Worm (Caenorhabditis elegans) whole organism, late embryonic: ENCODE measurements around the gene pals-22.

Experiments
- C38D4.7 ChIP-seq: fragments of 200-800 bp; sonication (Bioruptor generic); optimal IDR thresholded peaks from 2 replicates; lab custom pipeline; 2018; ENCODE audit warnings: mild to moderate bottlenecking, missing genetic modification characterization, moderate library complexity, missing compliant biosample characterization
- K09A11.1 ChIP-seq: sonication (generic microtip); optimal IDR thresholded peaks from 2 replicates; lab custom pipeline; 2017; ENCODE audit warnings: antibody characterized with exemption, mild to moderate bottlenecking, missing genetic modification characterization, missing compliant biosample characterization; ENCODE audit not compliant: insufficient read depth
- Y22D7AL.16 ChIP-seq: sonication (generic microtip); optimal IDR thresholded peaks from 2 replicates; lab custom pipeline; 2016; ENCODE audit warnings: missing genetic modification characterization, missing compliant biosample characterization
- ama-1 ChIP-seq: fragments of 150-350 bp; optimal IDR thresholded peaks from 2 replicates; lab custom pipeline; 2014
- ceh-18 ChIP-seq: sonication (generic microtip); optimal IDR thresholded peaks from 2 replicates; lab custom pipeline; 2016; ENCODE audit warnings: missing genetic modification characterization, missing compliant biosample characterization
- ceh-2 ChIP-seq: sonication (generic microtip); optimal IDR thresholded peaks from 2 replicates; lab custom pipeline; 2016; ENCODE audit warnings: missing genotype, missing genetic modification characterization, missing compliant biosample characterization
- ceh-24 ChIP-seq: sonication (generic microtip); optimal IDR thresholded peaks from 2 replicates; lab custom pipeline; 2016; ENCODE audit warnings: mild to moderate bottlenecking, missing genetic modification characterization, missing compliant biosample characterization
- ceh-31 ChIP-seq: sonication (generic microtip); optimal IDR thresholded peaks from 2 replicates; lab custom pipeline; 2016; ENCODE audit warnings: missing genetic modification characterization, missing compliant biosample characterization
- ceh-48 ChIP-seq: sonication (generic microtip); optimal IDR thresholded peaks from 2 replicates; lab custom pipeline; 2016; ENCODE audit warnings: missing genetic modification characterization, inconsistent platforms, missing compliant biosample characterization
- dve-1 ChIP-seq: sonication (generic microtip); optimal IDR thresholded peaks from 2 replicates; lab custom pipeline; 2017; ENCODE audit warnings: antibody characterized with exemption, mild to moderate bottlenecking, missing genetic modification characterization, missing compliant biosample characterization
- elt-2 ChIP-seq: sonication (generic microtip); optimal IDR thresholded peaks from 2 replicates; lab custom pipeline; 2016; ENCODE audit warnings: missing genetic modification reagents, missing genetic modification characterization, missing compliant biosample characterization
- eyg-1 ChIP-seq: sonication (generic microtip); optimal IDR thresholded peaks from 2 replicates; lab custom pipeline; 2016; ENCODE audit warnings: missing genotype, missing genetic modification characterization, missing compliant biosample characterization
- fax-1 ChIP-seq: sonication (generic microtip); optimal IDR thresholded peaks from 2 replicates; lab custom pipeline; 2016; ENCODE audit warnings: missing genotype, missing genetic modification characterization, missing compliant biosample characterization
- fkh-6 ChIP-seq: sonication (generic microtip); optimal IDR thresholded peaks from 2 replicates; lab custom pipeline; 2016; ENCODE audit warnings: missing genetic modification characterization, missing compliant biosample characterization
- gmeb-2 ChIP-seq: sonication (generic microtip); optimal IDR thresholded peaks from 2 replicates; lab custom pipeline; 2016; ENCODE audit warnings: missing genetic modification characterization, inconsistent platforms, missing compliant biosample characterization
- hlh-30 ChIP-seq: sonication (generic microtip); optimal IDR thresholded peaks from 2 replicates; lab custom pipeline; 2017; ENCODE audit warnings: antibody characterized with exemption, missing genetic modification characterization, missing compliant biosample characterization; ENCODE audit not compliant: insufficient read depth
- hlh-8 ChIP-seq: sonication (generic microtip); optimal IDR thresholded peaks from 2 replicates; lab custom pipeline; 2016; ENCODE audit warnings: missing genotype, missing genetic modification characterization, missing compliant biosample characterization
- lim-6 ChIP-seq: sonication (generic microtip); optimal IDR thresholded peaks from 2 replicates; lab custom pipeline; 2016; ENCODE audit warnings: missing genetic modification characterization, missing compliant biosample characterization
- madf-2 ChIP-seq: sonication (generic microtip); optimal IDR thresholded peaks from 2 replicates; lab custom pipeline; 2017; ENCODE audit warnings: missing genetic modification characterization, missing compliant biosample characterization
- mec-3 ChIP-seq: sonication (generic microtip); optimal IDR thresholded peaks from 2 replicates; lab custom pipeline; 2016; ENCODE audit warnings: borderline replicate concordance, missing genetic modification characterization, missing compliant biosample characterization
- nfya-1 ChIP-seq: sonication (generic microtip); optimal IDR thresholded peaks from 2 replicates; lab custom pipeline; 2017; ENCODE audit warnings: missing genetic modification characterization, mild to moderate bottlenecking, missing compliant biosample characterization, antibody characterized with exemption, moderate library complexity
- nhr-232 ChIP-seq: sonication (generic microtip); optimal IDR thresholded peaks from 2 replicates; lab custom pipeline; 2016; ENCODE audit warnings: missing genetic modification characterization, missing compliant biosample characterization
- npax-4 ChIP-seq: sonication (generic microtip); optimal IDR thresholded peaks from 2 replicates; lab custom pipeline; 2016; ENCODE audit warnings: missing genetic modification characterization, missing compliant biosample characterization
- odd-2 ChIP-seq: sonication (generic microtip); optimal IDR thresholded peaks from 2 replicates; lab custom pipeline; 2017; ENCODE audit warnings: antibody characterized with exemption, mild to moderate bottlenecking, missing genetic modification characterization, missing compliant biosample characterization
- pag-3 ChIP-seq: sonication (generic microtip); optimal IDR thresholded peaks from 2 replicates; lab custom pipeline; 2016; ENCODE audit warnings: missing compliant biosample characterization, missing genetic modification characterization, borderline replicate concordance
- pax-1 ChIP-seq: fragments of 150-350 bp; optimal IDR thresholded peaks from 2 replicates; lab custom pipeline; 2014; ENCODE audit warnings: missing biosample characterization, missing genetic modification characterization
- pha-2 ChIP-seq: sonication (generic microtip); optimal IDR thresholded peaks from 2 replicates; lab custom pipeline; 2017; ENCODE audit warnings: mild to moderate bottlenecking, missing genetic modification characterization, missing compliant biosample characterization
- pha-4 ChIP-seq: fragments of 150-350 bp; optimal IDR thresholded peaks from 2 replicates; lab custom pipeline; 2018; ENCODE audit warnings: missing biosample characterization, missing genetic modification reagents, missing genetic modification characterization
- pros-1 ChIP-seq: fragments of 150-350 bp; optimal IDR thresholded peaks from 2 replicates; lab custom pipeline; 2014; ENCODE audit warnings: missing biosample characterization, missing genetic modification reagents, missing genetic modification characterization
- sdc-2 ChIP-seq: sonication (generic microtip); optimal IDR thresholded peaks from 2 replicates; lab custom pipeline; 2016; ENCODE audit warnings: missing genotype, missing genetic modification characterization, missing compliant biosample characterization
- sox-2 ChIP-seq: fragments of 200-800 bp; sonication (Bioruptor generic); IDR thresholded peaks from 2 replicates; pipeline ENCODE4 v1.3.6; 2022; ENCODE audit warnings: missing genetic modification reagents, missing genetic modification characterization, missing compliant biosample characterization
- sox-4 ChIP-seq: sonication (generic microtip); optimal IDR thresholded peaks from 2 replicates; lab custom pipeline; 2017; ENCODE audit warnings: mild to moderate bottlenecking, missing genetic modification characterization, inconsistent platforms, missing compliant biosample characterization
- tbx-2 ChIP-seq: sonication (generic microtip); optimal IDR thresholded peaks from 2 replicates; lab custom pipeline; 2016; ENCODE audit warnings: missing genetic modification characterization, missing compliant biosample characterization
- tbx-7 ChIP-seq: sonication (generic microtip); optimal IDR thresholded peaks from 2 replicates; lab custom pipeline; 2016; ENCODE audit warnings: missing genotype, missing genetic modification characterization, missing compliant biosample characterization
- ttx-3 ChIP-seq: sonication (generic microtip); optimal IDR thresholded peaks from 2 replicates; lab custom pipeline; 2016; ENCODE audit warnings: missing genetic modification reagents, missing genetic modification characterization, missing compliant biosample characterization
- unc-3 ChIP-seq, 2 experiments: fragments of 200-800 bp in 1 of 2; sonication (Bioruptor generic) in 1 of 2; sonication (generic microtip) in 1 of 2; conservative IDR thresholded peaks in 1 of 2; optimal IDR thresholded peaks in 1 of 2; 2 replicates each; pipeline versions ENCODE4 v1.3.6 to Lab custom; 2016 to 2022; ENCODE audit warnings: missing compliant biosample characterization in 2 of 2, missing genetic modification characterization in 2 of 2, missing genetic modification reagents in 1 of 2
- unc-42 ChIP-seq: sonication (generic microtip); optimal IDR thresholded peaks from 2 replicates; lab custom pipeline; 2016; ENCODE audit warnings: missing genotype, missing genetic modification characterization, missing compliant biosample characterization
- unc-55 ChIP-seq: sonication (generic microtip); optimal IDR thresholded peaks from 2 replicates; lab custom pipeline; 2017; ENCODE audit warnings: missing biosample characterization, missing genetic modification reagents, missing genetic modification characterization
- unc-86 ChIP-seq: sonication (generic microtip); optimal IDR thresholded peaks from 2 replicates; lab custom pipeline; 2016; ENCODE audit warnings: missing genetic modification characterization, missing compliant biosample characterization
- ztf-16 ChIP-seq: sonication (generic microtip); optimal IDR thresholded peaks from 2 replicates; lab custom pipeline; 2017; ENCODE audit warnings: missing genetic modification characterization, missing compliant biosample characterization

Gene pals-22

DNA sequence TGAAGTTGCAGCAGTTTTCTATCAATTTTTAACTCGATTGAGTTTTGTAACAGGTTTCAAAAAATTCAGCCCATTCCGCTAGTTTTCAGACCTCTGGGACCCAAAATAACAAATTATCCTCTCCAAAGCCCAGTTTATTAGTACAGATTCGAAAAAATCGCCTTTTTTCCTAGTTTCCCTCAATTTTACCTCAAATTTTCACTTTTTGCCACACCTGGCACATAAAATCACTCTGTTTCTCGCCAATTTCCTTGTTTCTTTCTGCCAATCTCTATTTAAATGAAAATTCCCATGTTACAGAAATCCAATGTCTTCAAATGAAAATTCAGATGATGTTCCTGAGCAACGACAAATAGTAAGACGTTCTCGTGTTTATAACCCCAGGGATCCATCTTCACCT is at the start of gene pals-22:
pals-22 (plus strand) TSS at position 301 of the 400 bp plus-strand sequence.
- TF ChIP-seq madf-2 (no peak), C38D4.7 (GFP tag; lab: Kevin White, UChicago) (no peak), gmeb-2 (tag; lab: Kevin White, UChicago) (no peak), lim-6 (tag; lab: Kevin White, UChicago) (no peak), odd-2 (no peak), ama-1 (lab: Kevin White, UChicago) (no peak), ceh-24 (no peak)

DNA sequence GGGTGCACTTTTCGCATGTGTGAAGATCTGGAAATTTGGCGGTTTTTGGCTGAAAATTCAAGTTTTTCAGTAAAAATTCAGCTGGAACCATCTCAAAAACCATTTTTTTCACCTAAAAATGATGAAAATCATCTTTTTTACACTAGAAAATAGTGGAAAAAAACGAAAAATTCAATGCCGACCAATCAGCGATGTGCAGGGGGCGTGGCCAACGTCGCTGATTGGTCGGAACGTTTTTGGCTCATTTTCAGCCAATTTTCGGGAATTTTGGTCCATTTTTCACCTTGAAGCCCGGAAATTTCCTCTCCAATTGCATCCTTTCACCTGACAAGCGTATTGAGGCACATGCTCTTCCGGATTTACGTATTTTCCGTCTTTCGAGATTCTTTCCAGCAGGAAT is 47.8 kb upstream of the pals-22 start:
- TF ChIP-seq elt-2 (tag; lab: Kevin White, UChicago) = no peak
- no peak for TF ChIP-seq npax-4 (tag; lab: Kevin White, UChicago)
- peak; percentile 97 for TF ChIP-seq nfya-1 (tag; lab: Kevin White, UChicago)

DNA sequence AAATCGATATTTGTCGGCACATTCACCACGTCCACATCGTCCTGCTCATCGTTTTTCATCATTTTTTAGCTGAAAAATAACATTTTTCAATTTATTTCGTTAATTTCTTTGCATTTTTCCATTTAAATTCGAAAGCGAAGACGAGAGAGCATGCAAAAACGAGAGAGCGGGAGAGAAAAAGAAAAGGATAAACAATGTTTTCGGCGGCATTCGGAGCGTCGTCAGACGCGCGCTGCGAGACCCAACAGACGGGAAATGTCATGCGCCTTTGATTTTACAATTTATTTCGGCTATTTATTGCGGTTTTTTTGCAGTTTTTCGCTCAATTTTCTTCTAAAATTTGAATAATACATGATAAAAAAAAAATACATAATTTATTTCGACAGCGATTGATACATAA is 45.9 kb upstream of the pals-22 start, which contains the start of gene attf-3:
attf-3 (minus strand) TSS at position 69 of the 400 bp plus-strand sequence.
- no peak for TF ChIP-seq mec-3 (tag; lab: Kevin White, UChicago)
- TF ChIP-seq sdc-2 (tag; lab: Kevin White, UChicago) = no peak
- no peak for TF ChIP-seq pros-1 (tag; lab: Kevin White, UChicago)
- peak; percentile 43 for TF ChIP-seq pax-1 (tag; lab: Kevin White, UChicago)
- peak; percentile 4 for TF ChIP-seq ceh-31 (tag; lab: Kevin White, UChicago)
- no peak for TF ChIP-seq K09A11.1 (tag; lab: Kevin White, UChicago)
- no peak for TF ChIP-seq Y22D7AL.16 (tag; lab: Kevin White, UChicago)
- peak; percentile 38 for TF ChIP-seq dve-1 (tag; lab: Kevin White, UChicago)
- TF ChIP-seq fax-1 (tag; lab: Kevin White, UChicago) = no peak
- TF ChIP-seq ttx-3 = no peak
- TF ChIP-seq unc-3 (GFP tag; conservative IDR thresholded peaks at IDR 0.05; lab: Robert Waterston, UW) = no peak
- TF ChIP-seq unc-3 (tag; optimal IDR thresholded peaks at IDR 0.05; lab: Kevin White, UChicago) = no peak
- TF ChIP-seq ceh-18 = no peak
- peak; percentile 73 for TF ChIP-seq hlh-30 (tag; lab: Kevin White, UChicago)
- TF ChIP-seq eyg-1 (tag; lab: Kevin White, UChicago) = no peak
- peak; percentile 47 for TF ChIP-seq nfya-1 (tag; lab: Kevin White, UChicago)
- TF ChIP-seq pag-3 (tag; lab: Kevin White, UChicago) = no peak
- TF ChIP-seq sox-4 (tag; lab: Kevin White, UChicago) = no peak
- TF ChIP-seq pha-2 (tag; lab: Kevin White, UChicago) = no peak
- TF ChIP-seq pha-4 (tag; lab: Kevin White, UChicago) = no peak
- TF ChIP-seq unc-42 (tag; lab: Kevin White, UChicago) = peak; percentile 59
- peak; percentile 45 for TF ChIP-seq unc-55 (GFP tag; lab: Kevin White, UChicago)

DNA sequence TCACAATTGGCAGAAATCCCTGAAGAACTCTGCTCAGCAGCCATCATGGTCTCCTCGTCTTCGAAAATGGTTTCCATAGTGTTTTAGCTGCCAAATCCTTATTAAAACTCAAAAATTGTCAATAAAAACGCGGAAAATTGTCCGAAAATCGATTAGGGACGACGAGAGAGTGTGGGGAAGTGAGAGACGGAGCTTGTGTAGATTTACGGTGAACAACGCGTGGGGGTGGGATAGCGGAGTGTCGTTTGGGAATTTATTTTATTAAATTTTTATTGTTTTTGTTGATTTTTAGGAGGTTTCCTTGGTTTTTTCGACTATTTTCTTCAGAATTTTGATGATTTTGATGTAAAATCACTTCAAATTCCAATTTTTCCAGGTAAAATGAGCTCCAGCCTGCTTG is 45.0 kb upstream of the pals-22 start, which contains the start of the genes F54C4.4 and mrpl-40:
F54C4.4 (minus strand) TSS at position 199 of the 400 bp plus-strand sequence.
mrpl-40 (plus strand) TSS at position 377 of the 400 bp plus-strand sequence.
- TF ChIP-seq hlh-8 (tag; lab: Kevin White, UChicago) (no peak), fkh-6 (tag; lab: Kevin White, UChicago) (no peak), K09A11.1 (tag; lab: Kevin White, UChicago) (no peak), sox-2 (GFP tag; lab: Robert Waterston, UW) (no peak), unc-42 (tag; lab: Kevin White, UChicago) (peak; percentile 66), ceh-48 (tag; lab: Kevin White, UChicago) (peak; percentile 82), tbx-2 (no peak), nfya-1 (tag; lab: Kevin White, UChicago) (peak; percentile 55), ttx-3 (no peak), ztf-16 (tag; lab: Kevin White, UChicago) (no peak), ceh-31 (tag; lab: Kevin White, UChicago) (peak; percentile 41), pros-1 (tag; lab: Kevin White, UChicago) (no peak), unc-86 (tag; lab: Kevin White, UChicago) (no peak), ceh-2 (no peak), tbx-7 (tag; lab: Kevin White, UChicago) (no peak), nhr-232 (tag; lab: Kevin White, UChicago) (no peak)
